Worm (Caenorhabditis elegans) whole organism, L4 larva: ENCODE results near the gene fbxa-202.
"Not testable (repeated sequence)": the region's sequence is repeated elsewhere in the genome, so short reads cannot be mapped to it uniquely, and the experiment has no call there.

Experiments used
- dmd-9 ChIP-seq: fragments of 200-800 bp; sonication (Bioruptor generic); IDR thresholded peaks from 2 replicates; pipeline ENCODE4 v1.3.6; 2022; ENCODE audit warnings: missing genetic modification reagents, missing genetic modification characterization, missing compliant biosample characterization
- dpl-1 ChIP-seq: fragments of 150-350 bp; optimal IDR thresholded peaks from 2 replicates; lab custom pipeline; 2014; ENCODE audit warnings: missing biosample characterization, missing genetic modification reagents, missing genetic modification characterization
- fkh-10 ChIP-seq: fragments of 150-350 bp; optimal IDR thresholded peaks from 2 replicates; lab custom pipeline; 2014; ENCODE audit warnings: missing biosample characterization, missing genetic modification reagents, missing genetic modification characterization
- gei-8 ChIP-seq: fragments of 200-800 bp; sonication (Bioruptor generic); optimal IDR thresholded peaks from 2 replicates; lab custom pipeline; 2018; ENCODE audit warnings: mild to moderate bottlenecking, missing genetic modification characterization, missing compliant biosample characterization
- lsy-2 ChIP-seq, 2 experiments: fragments of 150-350 bp in 1 of 2; sonication (generic microtip) in 1 of 2; optimal IDR thresholded peaks; 2 replicates each; lab custom pipeline; 2014 to 2017; ENCODE audit warnings: missing biosample characterization in 2 of 2, missing genetic modification characterization in 2 of 2
- nhr-11 ChIP-seq: fragments of 150-350 bp; optimal IDR thresholded peaks from 2 replicates; lab custom pipeline; 2014; ENCODE audit warnings: missing biosample characterization, missing genetic modification characterization
- nhr-77 ChIP-seq: fragments of 150-350 bp; optimal IDR thresholded peaks from 2 replicates; lab custom pipeline; 2014; ENCODE audit warnings: missing biosample characterization, missing genetic modification characterization
- pha-4 ChIP-seq, 2 experiments: fragments of 150-350 bp in 1 of 2; fragments of 200-800 bp in 1 of 2; sonication (Bioruptor generic) in 1 of 2; IDR thresholded peaks in 1 of 2; optimal IDR thresholded peaks in 1 of 2; 2 replicates each; pipeline versions ENCODE4 v1.3.6 to Lab custom; 2014 to 2022; ENCODE audit warnings: missing genetic modification characterization in 2 of 2, missing genetic modification reagents in 2 of 2, missing biosample characterization in 1 of 2, missing compliant biosample characterization in 1 of 2
- snpc-4 ChIP-seq: fragments of 150-350 bp; optimal IDR thresholded peaks from 2 replicates; lab custom pipeline; 2014; ENCODE audit warnings: missing biosample characterization, missing genetic modification characterization
- spr-3 ChIP-seq: fragments of 200-800 bp; sonication (Bioruptor generic); optimal IDR thresholded peaks from 2 replicates; lab custom pipeline; 2018; ENCODE audit warnings: mild to moderate bottlenecking, missing genetic modification characterization, missing compliant biosample characterization
- unc-39 ChIP-seq: sonication (generic microtip); optimal IDR thresholded peaks from 2 replicates; lab custom pipeline; 2017; ENCODE audit warnings: missing biosample characterization, missing genetic modification characterization
- zag-1 ChIP-seq: fragments of 150-350 bp; optimal IDR thresholded peaks from 2 replicates; lab custom pipeline; 2014; ENCODE audit warnings: missing biosample characterization, missing genetic modification characterization

DNA sequence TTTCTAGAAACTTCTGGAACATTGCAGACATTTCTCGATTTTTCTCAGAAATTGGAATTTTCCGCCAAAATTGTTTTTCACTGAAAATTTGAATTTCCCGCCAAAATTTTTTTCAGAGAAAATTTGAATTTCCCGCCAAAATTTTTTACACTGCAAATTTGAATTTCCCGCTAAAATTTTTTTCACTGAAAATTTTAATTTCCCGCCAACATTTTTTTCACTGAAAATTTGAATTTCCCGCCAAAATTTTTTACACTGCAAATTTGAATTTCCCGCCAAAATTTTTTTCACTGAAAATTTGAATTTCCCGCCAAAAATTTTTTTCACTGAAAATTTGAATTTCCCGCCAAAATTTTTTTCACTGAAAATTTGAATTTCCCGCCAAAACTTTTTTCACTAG lies 30.5 kb upstream of the fbxa-202 start:
- TF ChIP-seq nhr-77 (tag; lab: Kevin White, UChicago); gei-8 (GFP tag; lab: Kevin White, UChicago); lsy-2 (tag; optimal IDR thresholded peaks at IDR 0.05; lab: Kevin White, UChicago); unc-39 (tag; lab: Kevin White, UChicago); snpc-4; nhr-11 (tag; lab: Kevin White, UChicago); spr-3 (GFP tag; lab: Kevin White, UChicago); zag-1 (tag; lab: Kevin White, UChicago); pha-4 (GFP tag; IDR thresholded peaks at IDR 0.05; lab: Robert Waterston, UW); pha-4 (tag; optimal IDR thresholded peaks at IDR 0.05; lab: Kevin White, UChicago); dmd-9 (GFP tag; lab: Robert Waterston, UW); dpl-1 (GFP tag; lab: Kevin White, UChicago); fkh-10 (GFP tag; lab: Kevin White, UChicago): not testable (repeated sequence)
